Worm (Caenorhabditis elegans): ENCODE results near the gene clec-223.

The clec-223 gene

ce11 chrV:11234350-11234749, 38.6 kb upstream of the clec-223 start, which contains the start of gene T19B10.5:
T19B10.5 (plus strand) TSS chrV:11234650.
- TF ChIP-seq nhr-12 (tag; optimal IDR thresholded peaks at IDR 0.05) = no peak
- TF ChIP-seq elt-1 (tag; optimal IDR thresholded peaks at IDR 0.05; ENCODE audit: borderline replicate concordance, insufficient read depth) = no peak
- no peak for TF ChIP-seq ceh-39 (tag; optimal IDR thresholded peaks at IDR 0.05)
- no peak for TF ChIP-seq nhr-28 (tag; optimal IDR thresholded peaks at IDR 0.05)
- no peak for TF ChIP-seq elt-3 (tag; optimal IDR thresholded peaks at IDR 0.05)
- TF ChIP-seq sem-2 (GFP tag; optimal IDR thresholded peaks at IDR 0.05) = no peak
- no peak for TF ChIP-seq drap-1 (GFP tag; optimal IDR thresholded peaks at IDR 0.05)
- no peak for TF ChIP-seq ceh-83 (GFP tag; optimal IDR thresholded peaks at IDR 0.05)
- no peak for TF ChIP-seq unc-120 (tag; optimal IDR thresholded peaks at IDR 0.05; ENCODE audit: poor library complexity, severe bottlenecking)
- no peak for TF ChIP-seq ces-1 (GFP tag; optimal IDR thresholded peaks at IDR 0.05)
- no peak for TF ChIP-seq ceh-43 (GFP tag; optimal IDR thresholded peaks at IDR 0.05)
- no peak for TF ChIP-seq bed-3 (GFP tag; optimal IDR thresholded peaks at IDR 0.05)
- no peak for TF ChIP-seq zip-8 (tag; optimal IDR thresholded peaks at IDR 0.05)
- TF ChIP-seq blmp-1 (tag; optimal IDR thresholded peaks at IDR 0.05) = no peak
- TF ChIP-seq M03D4.4 (tag; optimal IDR thresholded peaks at IDR 0.05) = no peak
- no peak for TF ChIP-seq sptf-1 (tag; optimal IDR thresholded peaks at IDR 0.05)
- no peak for TF ChIP-seq flh-1 (GFP tag; optimal IDR thresholded peaks at IDR 0.05)

ce11 chrV:11235876-11236275, 37.1 kb upstream of the clec-223 start:
- TF ChIP-seq nhr-28 (tag; optimal IDR thresholded peaks at IDR 0.05) = no peak
- no peak for TF ChIP-seq elt-3 (tag; optimal IDR thresholded peaks at IDR 0.05)
- TF ChIP-seq lin-32 (GFP tag; optimal IDR thresholded peaks at IDR 0.05) = no peak
- no peak for TF ChIP-seq nhr-76 (tag; optimal IDR thresholded peaks at IDR 0.05)
- TF ChIP-seq tbx-8 (GFP tag; optimal IDR thresholded peaks at IDR 0.05) = no peak
- TF ChIP-seq pha-4 (tag; optimal IDR thresholded peaks at IDR 0.05) = no peak
- no peak for TF ChIP-seq unc-39 (tag; optimal IDR thresholded peaks at IDR 0.05)
- no peak for TF ChIP-seq zip-8 (tag; optimal IDR thresholded peaks at IDR 0.05)
- TF ChIP-seq unc-62 (GFP tag; optimal IDR thresholded peaks at IDR 0.05) = no peak
- no peak for TF ChIP-seq sem-2 (GFP tag; optimal IDR thresholded peaks at IDR 0.05)

ce11 chrV:11239187-11239725, 33.7 kb upstream of the clec-223 start, which contains the start of the genes dvc-1 and ima-1:
dvc-1 (minus strand) TSS chrV:11239331.
ima-1 (plus strand) TSS chrV:11239675.
- TF ChIP-seq unc-62 (GFP tag; optimal IDR thresholded peaks at IDR 0.05) (no peak), blmp-1 (tag; optimal IDR thresholded peaks at IDR 0.05) (peak; percentile 64), ces-1 (GFP tag; optimal IDR thresholded peaks at IDR 0.05) (peak; percentile 36), nhr-76 (tag; optimal IDR thresholded peaks at IDR 0.05) (peak; percentile 70), tbx-8 (GFP tag; optimal IDR thresholded peaks at IDR 0.05) (no peak), mep-1 (tag; optimal IDR thresholded peaks at IDR 0.05) (peak; percentile 75), ceh-39 (tag; optimal IDR thresholded peaks at IDR 0.05) (no peak), unc-120 (tag; optimal IDR thresholded peaks at IDR 0.05; ENCODE audit: poor library complexity, severe bottlenecking) (peak; percentile 54), flh-1 (GFP tag; optimal IDR thresholded peaks at IDR 0.05) (no peak), nhr-28 (tag; optimal IDR thresholded peaks at IDR 0.05) (peak; percentile 8), sem-2 (GFP tag; optimal IDR thresholded peaks at IDR 0.05) (peak; percentile 65), lin-32 (GFP tag; optimal IDR thresholded peaks at IDR 0.05) (no peak), cnd-1 (tag; optimal IDR thresholded peaks at IDR 0.05) (peak; percentile 76), mab-5 (tag; optimal IDR thresholded peaks at IDR 0.05) (no peak), sptf-1 (tag; optimal IDR thresholded peaks at IDR 0.05) (peak; percentile 89), ceh-43 (GFP tag; optimal IDR thresholded peaks at IDR 0.05) (peak; percentile 82), elt-3 (tag; optimal IDR thresholded peaks at IDR 0.05) (no peak), zip-8 (tag; optimal IDR thresholded peaks at IDR 0.05) (no peak), M03D4.4 (tag; optimal IDR thresholded peaks at IDR 0.05) (peak; percentile 78), nhr-237 (tag; optimal IDR thresholded peaks at IDR 0.05) (peak; percentile 61), nhr-12 (tag; optimal IDR thresholded peaks at IDR 0.05) (peak; percentile 56), ztf-11 (tag; optimal IDR thresholded peaks at IDR 0.05) (peak; percentile 89), drap-1 (GFP tag; optimal IDR thresholded peaks at IDR 0.05) (peak; percentile 69), nhr-2 (tag; optimal IDR thresholded peaks at IDR 0.05) (no peak), lin-13 (tag; optimal IDR thresholded peaks at IDR 0.05) (no peak), bed-3 (GFP tag; optimal IDR thresholded peaks at IDR 0.05) (peak; percentile 44), lsy-2 (tag; optimal IDR thresholded peaks at IDR 0.05) (peak; percentile 56), ceh-83 (GFP tag; optimal IDR thresholded peaks at IDR 0.05) (peak; percentile 59), mls-2 (tag; optimal IDR thresholded peaks at IDR 0.05) (peak; percentile 87), unc-39 (tag; optimal IDR thresholded peaks at IDR 0.05) (no peak), snpc-4 (tag; optimal IDR thresholded peaks at IDR 0.05) (no peak), ham-2 (GFP tag; optimal IDR thresholded peaks at IDR 0.05) (peak; percentile 14), elt-1 (tag; optimal IDR thresholded peaks at IDR 0.05; ENCODE audit: borderline replicate concordance, insufficient read depth) (peak; percentile 2), pha-4 (tag; optimal IDR thresholded peaks at IDR 0.05) (no peak), hlh-1 (tag; optimal IDR thresholded peaks at IDR 0.05) (peak; percentile 48)
